Fruit fly (Drosophila melanogaster) whole organism, pupa: ENCODE measurements around the gene CG13287.

Experiments used
- CG10348 ChIP-seq: fragments of 200-800 bp; sonication (Bioruptor generic); IDR thresholded peaks from 2 replicates; pipeline ENCODE4 v1.3.6; 2022; ENCODE audit warnings: missing biosample characterization, missing genetic modification characterization
- CG12605 ChIP-seq: fragments of 200-800 bp; sonication (Bioruptor generic); IDR thresholded peaks from 2 replicates; pipeline ENCODE4 v1.3.6; 2022; ENCODE audit warnings: missing biosample characterization, missing genetic modification characterization
- CG13204 ChIP-seq: fragments of 200-800 bp; sonication (Bioruptor generic); optimal IDR thresholded peaks from 2 replicates; lab custom pipeline; 2018; ENCODE audit warnings: missing biosample characterization, mild to moderate bottlenecking, missing genetic modification characterization, moderate library complexity
- CG14655 ChIP-seq: fragments of 200-800 bp; sonication (Bioruptor generic); optimal IDR thresholded peaks from 3 replicates; lab custom pipeline; 2017; ENCODE audit warnings: mild to moderate bottlenecking, missing biosample characterization, missing genetic modification reagents, missing genetic modification characterization
- CG15710 ChIP-seq: fragments of 200-800 bp; sonication (Bioruptor generic); optimal IDR thresholded peaks from 2 replicates; lab custom pipeline; 2018; ENCODE audit warnings: missing biosample characterization, mild to moderate bottlenecking, missing genetic modification characterization, moderate library complexity
- CG17806 ChIP-seq: fragments of 200-800 bp; sonication (Bioruptor generic); optimal IDR thresholded peaks from 2 replicates; lab custom pipeline; 2018; ENCODE audit warnings: missing biosample characterization, mild to moderate bottlenecking, missing genetic modification characterization, moderate library complexity
- CG32121 ChIP-seq: fragments of 200-800 bp; sonication (Bioruptor generic); IDR thresholded peaks from 2 replicates; pipeline ENCODE4 v1.3.6; 2022; ENCODE audit warnings: missing biosample characterization, missing genetic modification characterization
- CG34367 ChIP-seq: fragments of 200-800 bp; sonication (Bioruptor generic); optimal IDR thresholded peaks from 2 replicates; lab custom pipeline; 2018; ENCODE audit warnings: missing biosample characterization, mild to moderate bottlenecking, missing genetic modification characterization
- CG4496 ChIP-seq: fragments of 200-800 bp; sonication (Bioruptor generic); IDR thresholded peaks from 3 replicates; pipeline ENCODE4 v1.3.6; 2022; ENCODE audit warnings: missing biosample characterization, missing genetic modification characterization
- CG8159 ChIP-seq: fragments of 200-800 bp; sonication (Bioruptor generic); optimal IDR thresholded peaks from 3 replicates; lab custom pipeline; 2018; ENCODE audit warnings: missing biosample characterization, mild to moderate bottlenecking, missing genetic modification characterization, moderate library complexity
- CG8301 ChIP-seq: fragments of 200-800 bp; sonication (Bioruptor generic); optimal IDR thresholded peaks from 2 replicates; lab custom pipeline; 2018; ENCODE audit warnings: missing biosample characterization, mild to moderate bottlenecking, missing genetic modification characterization
- CG9948 ChIP-seq: fragments of 200-800 bp; sonication (Bioruptor generic); optimal IDR thresholded peaks from 2 replicates; lab custom pipeline; 2018; ENCODE audit warnings: missing biosample characterization, mild to moderate bottlenecking, missing genetic modification characterization, moderate library complexity
- D1 ChIP-seq: fragments of 200-800 bp; sonication (Bioruptor generic); optimal IDR thresholded peaks from 2 replicates; lab custom pipeline; 2018; ENCODE audit warnings: missing biosample characterization, mild to moderate bottlenecking, missing genetic modification characterization, moderate library complexity
- EcR ChIP-seq: fragments of 200-800 bp; sonication (Bioruptor generic); optimal IDR thresholded peaks from 3 replicates; lab custom pipeline; 2019; ENCODE audit warnings: missing biosample characterization, missing genetic modification characterization, mild to moderate bottlenecking, moderate library complexity, missing genetic modification reagents
- Ets98B ChIP-seq: fragments of 200-800 bp; sonication (Bioruptor generic); IDR thresholded peaks from 2 replicates; pipeline ENCODE4 v1.3.6; 2022; ENCODE audit warnings: missing biosample characterization, missing genetic modification characterization
- Pif1A ChIP-seq: fragments of 200-800 bp; sonication (Bioruptor generic); optimal IDR thresholded peaks from 3 replicates; lab custom pipeline; 2016; ENCODE audit warnings: missing biosample characterization, missing genetic modification characterization
- Pif1B ChIP-seq: fragments of 200-800 bp; sonication (Bioruptor generic); optimal IDR thresholded peaks from 3 replicates; lab custom pipeline; 2016; ENCODE audit warnings: missing biosample characterization, missing genetic modification characterization
- Snoo ChIP-seq: fragments of 200-800 bp; sonication (Bioruptor generic); optimal IDR thresholded peaks from 3 replicates; lab custom pipeline; 2017; ENCODE audit warnings: missing biosample characterization, mild to moderate bottlenecking, missing genetic modification characterization, inconsistent platforms
- fd96Ca ChIP-seq: fragments of 200-800 bp; sonication (Bioruptor generic); IDR thresholded peaks from 3 replicates; pipeline ENCODE4 v1.3.6; 2022; ENCODE audit warnings: missing biosample characterization, missing genetic modification characterization
- gl ChIP-seq: fragments of 200-800 bp; sonication (Bioruptor generic); optimal IDR thresholded peaks from 2 replicates; lab custom pipeline; 2018; ENCODE audit warnings: missing biosample characterization, mild to moderate bottlenecking, missing genetic modification characterization
- rn ChIP-seq: fragments of 200-800 bp; sonication (Bioruptor generic); IDR thresholded peaks from 2 replicates; pipeline ENCODE4 v1.3.6; 2022; ENCODE audit warnings: missing biosample characterization, missing genetic modification characterization

CG13287 gene

DNA sequence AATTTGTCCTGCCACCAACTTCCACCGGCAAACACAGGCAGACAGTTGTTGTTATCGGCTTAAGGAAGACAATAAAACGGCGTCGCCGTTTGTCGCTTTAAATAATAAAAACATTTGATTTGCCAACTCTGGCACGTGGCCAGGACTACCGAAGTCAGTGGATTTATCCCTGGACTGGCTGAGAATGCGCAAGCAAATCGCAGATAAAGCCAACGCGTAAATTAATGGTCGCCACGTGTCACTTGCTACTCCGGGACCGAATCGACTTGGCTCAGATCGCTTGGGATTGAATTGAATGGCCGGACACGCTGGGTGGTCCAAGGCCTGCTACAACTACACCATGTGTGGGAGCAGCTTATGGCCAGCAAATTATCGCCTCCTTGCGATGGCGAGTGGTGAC lies 11.0 kb downstream of the CG13287 start:
- TF ChIP-seq CG14655 = no peak
- TF ChIP-seq CG4496 (GFP tag; lab: Robert Waterston, UW) = no peak
- no peak for TF ChIP-seq CG34367 (tag; lab: Kevin White, UChicago)
- no peak for TF ChIP-seq CG17806 (tag; lab: Kevin White, UChicago)
- no peak for TF ChIP-seq CG10348
- no peak for TF ChIP-seq rn (GFP tag; lab: Robert Waterston, UW)
- TF ChIP-seq, all 21 proteins: peak for 0

DNA sequence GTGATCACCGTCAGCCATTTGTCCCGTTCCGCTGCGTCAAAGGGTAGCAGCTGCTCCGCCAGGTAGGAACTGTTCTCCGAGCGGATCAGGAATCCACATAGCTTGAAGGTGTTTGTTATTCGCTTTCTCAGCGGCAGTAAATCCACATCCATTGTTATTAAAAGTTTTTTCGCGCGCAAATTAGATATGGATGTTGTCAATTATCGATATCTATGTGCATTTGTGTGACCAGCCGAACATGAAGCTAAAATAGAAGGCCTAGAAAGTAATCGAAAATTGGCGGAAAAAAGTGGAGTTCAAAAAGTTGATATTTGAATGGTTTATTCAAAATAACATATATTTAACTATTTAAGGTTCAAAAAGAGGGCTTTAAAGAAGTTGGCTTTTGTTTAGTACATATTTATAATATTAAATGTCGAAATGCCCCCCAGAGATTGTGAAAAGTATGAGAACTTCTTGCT lies 15.2 kb downstream of the CG13287 start, which contains the start of the genes PolE2 and CG5592:
Gene PolE2 (minus strand): TSS at position 208 of the 461 bp plus-strand sequence.
Gene CG5592 (plus strand): TSS at position 411 of the 461 bp plus-strand sequence.
- TF ChIP-seq fd96Ca (GFP tag; lab: Robert Waterston, UW) (no peak), D1 (tag; lab: Kevin White, UChicago) (no peak), Pif1B (GFP tag; lab: Kevin White, UChicago) (no peak), gl (tag; lab: Kevin White, UChicago) (no peak), CG12605 (GFP tag; lab: Robert Waterston, UW) (no peak), CG4496 (GFP tag; lab: Robert Waterston, UW) (no peak), CG32121 (no peak), CG17806 (tag; lab: Kevin White, UChicago) (no peak), CG9948 (tag; lab: Kevin White, UChicago) (no peak), EcR (GFP tag; lab: Kevin White, UChicago) (no peak), rn (GFP tag; lab: Robert Waterston, UW) (no peak), CG10348 (no peak), CG34367 (tag; lab: Kevin White, UChicago) (no peak), Ets98B (GFP tag; lab: Robert Waterston, UW) (no peak), Snoo (tag; lab: Kevin White, UChicago) (no peak), CG8301 (tag; lab: Kevin White, UChicago) (no peak), CG14655 (no peak), Pif1A (GFP tag; lab: Kevin White, UChicago) (no peak), CG8159 (no peak)

DNA sequence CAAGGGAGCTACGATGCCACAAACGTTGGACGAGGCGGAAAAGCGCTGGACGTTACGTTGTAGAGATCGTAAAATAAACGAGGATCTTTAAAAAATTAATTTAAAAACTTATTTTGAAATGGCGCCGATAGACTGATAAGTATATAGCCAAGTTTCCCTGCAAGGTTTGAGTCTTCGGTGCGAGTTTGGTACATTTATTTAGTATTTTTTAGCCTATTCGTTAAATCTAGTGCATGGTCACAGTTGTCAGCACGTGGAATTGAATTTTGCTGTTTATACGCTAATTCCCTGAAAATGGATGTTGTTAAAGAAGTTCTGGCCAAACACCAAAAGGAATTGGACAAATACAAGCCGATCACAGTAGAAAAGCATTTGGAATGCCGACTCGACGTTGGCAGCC lies 17.2 kb downstream of the CG13287 start, which contains the start of gene CG32409:
Gene CG32409 (plus strand): TSS at position 224 of the 400 bp plus-strand sequence.
- TF ChIP-seq CG8301 (tag; lab: Kevin White, UChicago) = no peak
- TF ChIP-seq CG4496 (GFP tag; lab: Robert Waterston, UW) = no peak
- no peak for TF ChIP-seq CG34367 (tag; lab: Kevin White, UChicago)
- TF ChIP-seq EcR (GFP tag; lab: Kevin White, UChicago) = no peak
- no peak for TF ChIP-seq Pif1A (GFP tag; lab: Kevin White, UChicago)
- TF ChIP-seq CG15710 (tag; lab: Kevin White, UChicago) = no peak
- TF ChIP-seq CG12605 (GFP tag; lab: Robert Waterston, UW) = no peak
- TF ChIP-seq fd96Ca (GFP tag; lab: Robert Waterston, UW) = no peak
- TF ChIP-seq CG10348 = no peak
- TF ChIP-seq Snoo (tag; lab: Kevin White, UChicago) = no peak
- TF ChIP-seq D1 (tag; lab: Kevin White, UChicago) = no peak
- TF ChIP-seq CG14655 = no peak
- no peak for TF ChIP-seq Pif1B (GFP tag; lab: Kevin White, UChicago)
- no peak for TF ChIP-seq CG17806 (tag; lab: Kevin White, UChicago)
- TF ChIP-seq CG9948 (tag; lab: Kevin White, UChicago) = no peak

DNA sequence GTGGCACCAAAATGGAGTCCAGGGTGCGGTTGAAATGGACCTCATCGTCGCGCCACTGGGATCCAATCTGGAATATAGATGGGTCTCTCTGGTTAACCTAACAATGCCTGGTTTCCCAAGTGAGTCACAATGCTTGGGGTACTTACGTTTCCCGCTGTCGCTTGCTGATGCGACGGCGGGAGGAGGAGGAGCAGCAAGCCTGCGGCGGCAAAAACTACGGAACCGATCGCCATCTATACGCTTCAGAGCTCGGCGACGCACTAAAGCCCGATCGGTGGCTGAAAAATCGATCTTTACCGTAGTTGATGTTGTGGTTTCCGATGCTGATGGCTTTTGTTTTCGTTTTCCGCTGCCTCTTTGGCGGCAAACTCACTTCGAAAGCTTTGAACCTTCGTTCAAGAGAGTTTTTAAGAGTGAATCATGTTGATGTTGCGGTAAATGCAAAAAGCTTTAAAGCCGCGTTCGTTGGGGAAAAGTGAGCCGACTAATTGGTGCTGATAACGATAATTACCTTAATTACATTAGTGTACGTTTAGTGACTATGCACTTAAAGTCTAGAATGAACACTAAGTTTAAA lies 20.2 kb downstream of the CG13287 start, which contains the start of gene QC:
Gene QC (minus strand): TSS at position 268 of the 577 bp plus-strand sequence.
- TF ChIP-seq Ets98B (GFP tag; lab: Robert Waterston, UW) (no peak; the same call in 1 of the 2 replicates), CG4496 (GFP tag; lab: Robert Waterston, UW) (0 out of 3 replicates have a peak, but pooled peaks have one; percentile 47)

DNA sequence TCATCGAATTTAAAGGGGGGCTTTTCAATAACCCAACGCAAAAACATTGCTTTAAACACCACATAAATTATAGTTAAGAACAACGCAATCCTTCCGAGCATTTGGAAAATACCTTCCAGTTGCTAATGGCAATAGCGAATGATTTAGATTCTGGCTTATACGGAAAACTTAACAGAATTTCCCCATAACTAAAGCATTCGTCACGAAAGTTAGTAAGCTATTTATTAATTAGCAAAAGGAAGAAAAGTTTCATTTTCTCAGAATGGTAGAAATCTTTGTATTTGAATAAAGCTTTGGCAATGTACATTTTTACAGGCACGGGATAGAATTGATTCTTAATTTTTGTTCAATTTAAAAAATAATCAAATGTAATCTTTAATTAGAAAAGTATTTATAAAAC lies 21.9 kb downstream of the CG13287 start, which contains the start of gene CG32413:
Gene CG32413 (minus strand): TSS at position 101 of the 400 bp plus-strand sequence.
- TF ChIP-seq Pif1B (GFP tag; lab: Kevin White, UChicago) (no peak), CG12605 (GFP tag; lab: Robert Waterston, UW) (no peak), fd96Ca (GFP tag; lab: Robert Waterston, UW) (no peak), CG9948 (tag; lab: Kevin White, UChicago) (no peak), CG8159 (no peak), CG15710 (tag; lab: Kevin White, UChicago) (no peak), CG14655 (no peak), CG10348 (no peak), CG17806 (tag; lab: Kevin White, UChicago) (no peak), CG32121 (no peak), Ets98B (GFP tag; lab: Robert Waterston, UW) (no peak), gl (tag; lab: Kevin White, UChicago) (no peak), rn (GFP tag; lab: Robert Waterston, UW) (no peak), EcR (GFP tag; lab: Kevin White, UChicago) (no peak), Pif1A (GFP tag; lab: Kevin White, UChicago) (no peak), CG8301 (tag; lab: Kevin White, UChicago) (no peak), Snoo (tag; lab: Kevin White, UChicago) (no peak), CG13204 (GFP tag; lab: Kevin White, UChicago) (no peak)

DNA sequence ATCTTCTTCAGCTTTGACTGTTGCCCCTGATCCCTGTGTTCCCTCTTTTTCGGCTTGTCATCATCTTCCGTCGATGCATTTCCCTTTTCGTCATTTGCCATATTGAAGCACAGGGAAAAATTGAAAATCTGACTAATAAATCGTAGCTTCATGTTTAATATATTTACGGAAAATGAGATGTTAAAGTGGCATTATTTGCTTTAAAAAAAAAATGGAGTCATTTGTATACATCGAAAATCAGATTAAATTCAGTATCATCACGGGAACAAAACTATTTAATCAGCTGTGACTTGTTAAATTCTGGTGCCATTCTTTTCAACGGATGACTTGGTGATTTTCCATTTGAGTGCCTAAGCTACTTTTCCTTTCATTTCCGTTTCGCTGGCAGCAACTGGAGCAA lies 24.5 kb downstream of the CG13287 start, which contains the start of gene CG10486:
Gene CG10486 (minus strand): TSS at position 101 of the 400 bp plus-strand sequence.
- TF ChIP-seq Pif1A (GFP tag; lab: Kevin White, UChicago) = no peak
- no peak for TF ChIP-seq rn (GFP tag; lab: Robert Waterston, UW)
- no peak for TF ChIP-seq fd96Ca (GFP tag; lab: Robert Waterston, UW)
- TF ChIP-seq Ets98B (GFP tag; lab: Robert Waterston, UW) = no peak
- TF ChIP-seq CG8159 = no peak
- TF ChIP-seq CG13204 (GFP tag; lab: Kevin White, UChicago) = no peak
- TF ChIP-seq D1 (tag; lab: Kevin White, UChicago) = no peak
- TF ChIP-seq CG32121 = no peak
- TF ChIP-seq EcR (GFP tag; lab: Kevin White, UChicago) = no peak
- no peak for TF ChIP-seq CG15710 (tag; lab: Kevin White, UChicago)
- TF ChIP-seq CG34367 (tag; lab: Kevin White, UChicago) = no peak
